Worm (Caenorhabditis elegans) whole organism, L2 larva: ENCODE measurements around the gene cpr-9.

Experiments
- C34F6.9 ChIP-seq: fragments of 150-350 bp; optimal IDR thresholded peaks from 2 replicates; lab custom pipeline; 2014; ENCODE audit warnings: missing biosample characterization, missing genetic modification characterization
- ZK546.5 ChIP-seq: sonication (generic microtip); optimal IDR thresholded peaks from 2 replicates; lab custom pipeline; 2017; ENCODE audit warnings: missing biosample characterization, missing genetic modification characterization
- aly-2 ChIP-seq: fragments of 150-350 bp; optimal IDR thresholded peaks from 2 replicates; lab custom pipeline; 2014; ENCODE audit warnings: missing biosample characterization, missing genetic modification characterization
- blmp-1 ChIP-seq: sonication (generic microtip); optimal IDR thresholded peaks from 2 replicates; lab custom pipeline; 2017; ENCODE audit warnings: missing genetic modification characterization, mild to moderate bottlenecking, missing compliant biosample characterization, antibody characterized with exemption, moderate library complexity; ENCODE audit not compliant: insufficient read depth
- crh-2 ChIP-seq: sonication (generic microtip); optimal IDR thresholded peaks from 2 replicates; lab custom pipeline; 2017; ENCODE audit warnings: missing biosample characterization, missing genetic modification characterization
- elt-3 ChIP-seq: sonication (generic microtip); optimal IDR thresholded peaks from 2 replicates; lab custom pipeline; 2017; ENCODE audit warnings: missing biosample characterization, missing genetic modification characterization
- fos-1 ChIP-seq: fragments of 150-350 bp; optimal IDR thresholded peaks from 2 replicates; lab custom pipeline; 2014; ENCODE audit warnings: missing biosample characterization, missing genetic modification characterization
- gmeb-1 ChIP-seq: fragments of 150-350 bp; optimal IDR thresholded peaks from 2 replicates; lab custom pipeline; 2014; ENCODE audit warnings: missing biosample characterization, missing genetic modification characterization
- lin-11 ChIP-seq: fragments of 150-350 bp; sonication (generic microtip); optimal IDR thresholded peaks from 2 replicates; lab custom pipeline; 2014; ENCODE audit warnings: missing biosample characterization, missing genetic modification characterization, inconsistent platforms, mixed read lengths
- lin-39 ChIP-seq: fragments of 150-350 bp; optimal IDR thresholded peaks from 2 replicates; lab custom pipeline; 2014; ENCODE audit warnings: missing biosample characterization, missing genetic modification reagents, missing genetic modification characterization
- lsy-2 ChIP-seq, 2 experiments: fragments of 150-350 bp in 1 of 2; sonication (generic microtip) in 1 of 2; optimal IDR thresholded peaks; 2 replicates each; lab custom pipeline; 2014 to 2017; ENCODE audit warnings: missing biosample characterization in 2 of 2, missing genetic modification characterization in 2 of 2
- mab-5 ChIP-seq: fragments of 150-350 bp; optimal IDR thresholded peaks from 2 replicates; lab custom pipeline; 2014; ENCODE audit warnings: missing biosample characterization, missing genetic modification characterization
- mbf-1 ChIP-seq: sonication (generic microtip); optimal IDR thresholded peaks from 2 replicates; lab custom pipeline; 2017; ENCODE audit warnings: missing biosample characterization, missing genetic modification characterization
- mdl-1 ChIP-seq, 2 experiments: fragments of 150-350 bp in 1 of 2; sonication (generic microtip) in 1 of 2; optimal IDR thresholded peaks; 2 replicates each; lab custom pipeline; 2017; ENCODE audit warnings: missing biosample characterization in 2 of 2, missing genetic modification characterization in 2 of 2
- nhr-12 ChIP-seq: fragments of 150-350 bp; optimal IDR thresholded peaks from 2 replicates; lab custom pipeline; 2014; ENCODE audit warnings: missing biosample characterization, missing genetic modification characterization
- nhr-21 ChIP-seq: fragments of 150-350 bp; optimal IDR thresholded peaks from 2 replicates; lab custom pipeline; 2014; ENCODE audit warnings: missing biosample characterization, missing genetic modification characterization
- nhr-23 ChIP-seq: fragments of 150-350 bp; optimal IDR thresholded peaks from 2 replicates; lab custom pipeline; 2014; ENCODE audit warnings: missing biosample characterization, missing genetic modification reagents, missing genetic modification characterization
- nhr-237 ChIP-seq: fragments of 150-350 bp; optimal IDR thresholded peaks from 2 replicates; lab custom pipeline; 2014; ENCODE audit warnings: missing biosample characterization, missing genetic modification characterization
- nhr-25 ChIP-seq: fragments of 150-350 bp; sonication (generic microtip); optimal IDR thresholded peaks from 3 replicates; lab custom pipeline; 2014; ENCODE audit warnings: missing biosample characterization, missing genetic modification characterization
- sem-4 ChIP-seq: fragments of 150-350 bp; optimal IDR thresholded peaks from 2 replicates; lab custom pipeline; 2014; ENCODE audit warnings: missing biosample characterization, missing genetic modification reagents, missing genetic modification characterization
- skn-1 ChIP-seq: sonication (generic microtip); optimal IDR thresholded peaks from 2 replicates; lab custom pipeline; 2017; ENCODE audit warnings: missing biosample characterization, missing genetic modification characterization
- sma-3 ChIP-seq: sonication (generic microtip); optimal IDR thresholded peaks from 2 replicates; lab custom pipeline; 2016; ENCODE audit warnings: missing genetic modification reagents, missing genetic modification characterization, missing compliant biosample characterization
- sma-9 ChIP-seq, 2 experiments: fragments of 150-350 bp in 1 of 2; sonication (generic microtip) in 1 of 2; optimal IDR thresholded peaks; 2 replicates each; lab custom pipeline; 2014 to 2016; ENCODE audit warnings: missing genetic modification characterization in 2 of 2, mild to moderate bottlenecking in 1 of 2, missing biosample characterization in 1 of 2, missing compliant biosample characterization in 1 of 2, missing genetic modification reagents in 1 of 2, moderate library complexity in 1 of 2
- snpc-4 ChIP-seq: fragments of 150-350 bp; optimal IDR thresholded peaks from 2 replicates; lab custom pipeline; 2014; ENCODE audit warnings: missing biosample characterization, missing genetic modification characterization
- unc-39 ChIP-seq: fragments of 150-350 bp; optimal IDR thresholded peaks from 2 replicates; lab custom pipeline; 2014; ENCODE audit warnings: missing biosample characterization, missing genetic modification characterization
- unc-55 ChIP-seq: fragments of 150-350 bp; sonication (generic microtip); optimal IDR thresholded peaks from 3 replicates; lab custom pipeline; 2014; ENCODE audit warnings: missing biosample characterization, missing genetic modification reagents, missing genetic modification characterization
- unc-62 ChIP-seq: fragments of 150-350 bp; optimal IDR thresholded peaks from 2 replicates; lab custom pipeline; 2014; ENCODE audit warnings: missing biosample characterization, missing genetic modification reagents, missing genetic modification characterization
- ztf-1 ChIP-seq: fragments of 200-800 bp; sonication (Bioruptor generic); conservative IDR thresholded peaks from 2 replicates; pipeline ENCODE4 v1.3.6; 2022; ENCODE audit warnings: missing genetic modification characterization, missing compliant biosample characterization
- ztf-11 ChIP-seq: sonication (generic microtip); optimal IDR thresholded peaks from 2 replicates; lab custom pipeline; 2017; ENCODE audit warnings: missing biosample characterization, missing genetic modification characterization

Gene cpr-9

DNA sequence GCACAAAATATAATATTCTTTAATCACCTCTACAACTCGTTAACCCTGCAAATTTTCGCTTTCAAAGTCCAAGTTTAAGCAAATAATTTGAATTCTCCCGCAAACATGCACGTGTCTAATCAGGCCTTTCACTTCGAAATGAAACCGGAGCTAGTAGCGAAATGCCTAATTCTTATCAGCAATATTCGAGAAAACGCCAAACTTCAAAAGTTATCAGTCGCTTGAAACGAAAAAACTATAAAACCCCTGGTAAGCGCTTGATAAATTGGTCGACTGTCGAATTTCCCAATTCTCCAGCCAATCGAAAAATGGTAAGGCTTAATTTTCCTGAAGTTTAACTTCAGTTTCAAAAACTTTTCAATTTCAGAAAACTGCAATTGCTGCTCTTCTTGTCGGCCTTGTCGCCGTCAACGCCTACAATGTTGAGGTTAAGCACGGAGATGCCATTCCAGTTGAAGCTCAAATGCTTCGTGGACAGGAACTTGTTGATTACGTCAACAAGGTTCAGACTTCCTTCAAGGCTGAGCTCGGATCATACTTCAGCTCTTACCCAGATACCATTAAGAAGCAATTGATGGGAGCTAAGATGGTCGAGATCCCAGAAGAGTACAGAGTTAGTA, at the start of gene cpr-9:
Gene cpr-9 (plus strand): TSS at position 188 of the 620 bp plus-strand sequence.
- TF ChIP-seq lin-11 (tag; lab: Kevin White, UChicago): no peak
- peak; percentile 34 for TF ChIP-seq gmeb-1 (tag; lab: Kevin White, UChicago)
- no peak for TF ChIP-seq ztf-1 (GFP tag; lab: Robert Waterston, UW)
- peak; percentile 46 for TF ChIP-seq fos-1 (tag; lab: Kevin White, UChicago)
- TF ChIP-seq crh-2 (tag; lab: Kevin White, UChicago): peak; percentile 37
- no peak for TF ChIP-seq ztf-11
- TF ChIP-seq unc-62 (GFP tag; lab: Kevin White, UChicago): no peak
- no peak for TF ChIP-seq unc-55 (GFP tag; lab: Kevin White, UChicago)
- no peak for TF ChIP-seq nhr-237
- TF ChIP-seq unc-39: no peak
- no peak for TF ChIP-seq lsy-2 (tag; optimal IDR thresholded peaks at IDR 0.05; lab: Kevin White, UChicago)
- TF ChIP-seq sma-9 (GFP tag; optimal IDR thresholded peaks at IDR 0.05; lab: Kevin White, UChicago): peak; percentile 52
- no peak for TF ChIP-seq sma-9 (tag; optimal IDR thresholded peaks at IDR 0.05; lab: Kevin White, UChicago)
- TF ChIP-seq snpc-4 (tag; lab: Kevin White, UChicago): no peak
- TF ChIP-seq mdl-1 (tag; optimal IDR thresholded peaks at IDR 0.05; lab: Kevin White, UChicago): peak in 1 of 2 experiments; percentile 19
- no peak for TF ChIP-seq nhr-21 (tag; lab: Kevin White, UChicago)
- no peak for TF ChIP-seq sem-4 (tag; lab: Kevin White, UChicago)
- no peak for TF ChIP-seq ZK546.5 (tag; lab: Kevin White, UChicago)
- TF ChIP-seq sma-3: no peak

DNA sequence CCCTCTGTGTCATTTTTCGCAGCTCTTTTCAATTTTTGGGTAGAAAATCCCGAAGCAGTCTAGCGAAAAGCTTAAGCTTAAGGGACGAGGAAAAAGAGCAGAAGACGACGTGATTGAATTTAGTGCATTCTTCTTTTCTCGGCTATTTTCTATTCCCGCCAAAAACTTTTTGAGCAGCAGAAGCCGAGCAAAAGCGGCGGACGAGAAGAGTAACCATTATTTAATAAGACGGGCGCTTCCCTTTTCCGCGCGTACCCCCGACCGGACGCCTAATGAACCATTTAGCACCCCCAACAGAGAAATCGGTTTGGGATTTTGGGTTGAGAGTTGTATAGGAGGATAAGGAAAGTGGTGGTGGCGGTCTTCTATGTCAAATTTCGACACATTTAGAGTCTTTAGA, 49.2 kb upstream of the cpr-9 start:
- no peak for TF ChIP-seq mbf-1 (tag; lab: Kevin White, UChicago)
- no peak for TF ChIP-seq blmp-1 (tag; lab: Kevin White, UChicago)
- no peak for TF ChIP-seq ZK546.5 (tag; lab: Kevin White, UChicago)
- TF ChIP-seq elt-3 (tag; lab: Kevin White, UChicago): no peak
- no peak for TF ChIP-seq nhr-25 (tag; lab: Kevin White, UChicago)
- no peak for TF ChIP-seq mdl-1 (tag; optimal IDR thresholded peaks at IDR 0.05; lab: Kevin White, UChicago)
- no peak for TF ChIP-seq ztf-11
- no peak for TF ChIP-seq skn-1 (tag; lab: Kevin White, UChicago)
- TF ChIP-seq C34F6.9 (tag; lab: Kevin White, UChicago): no peak
- TF ChIP-seq snpc-4 (tag; lab: Kevin White, UChicago): no peak
- no peak for TF ChIP-seq unc-39
- no peak for TF ChIP-seq unc-55 (GFP tag; lab: Kevin White, UChicago)
- no peak for TF ChIP-seq nhr-23 (tag; lab: Kevin White, UChicago)
- TF ChIP-seq lin-39 (tag; lab: Kevin White, UChicago): no peak

DNA sequence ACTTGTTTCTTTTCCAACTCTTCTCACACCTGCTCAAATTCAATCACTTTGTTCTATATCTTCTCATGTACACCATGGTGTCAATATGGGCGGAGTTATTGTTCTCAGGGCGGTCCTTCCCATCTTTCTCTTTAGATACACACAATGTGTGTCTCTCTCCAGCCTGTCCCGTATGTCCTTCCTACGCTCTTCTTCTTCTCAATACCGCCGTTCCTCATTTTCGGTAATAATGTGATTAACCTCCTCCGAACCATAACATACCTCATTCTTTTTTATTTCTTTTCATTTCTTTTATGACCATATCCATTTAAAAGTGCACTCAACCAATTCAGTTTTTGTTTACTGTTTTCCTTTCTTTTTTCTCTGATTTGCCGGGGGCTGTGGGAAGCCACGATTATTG, 47.2 kb upstream of the cpr-9 start:
- no peak for TF ChIP-seq sma-3
- TF ChIP-seq nhr-12 (tag; lab: Kevin White, UChicago): no peak
- TF ChIP-seq nhr-21 (tag; lab: Kevin White, UChicago): no peak
- no peak for TF ChIP-seq fos-1 (tag; lab: Kevin White, UChicago)
- TF ChIP-seq sma-9 (GFP tag; optimal IDR thresholded peaks at IDR 0.05; lab: Kevin White, UChicago): no peak
- TF ChIP-seq sma-9 (tag; optimal IDR thresholded peaks at IDR 0.05; lab: Kevin White, UChicago): no peak
- no peak for TF ChIP-seq aly-2 (tag; lab: Kevin White, UChicago)
- no peak for TF ChIP-seq nhr-237
- TF ChIP-seq, all 48 proteins: peak for 0

DNA sequence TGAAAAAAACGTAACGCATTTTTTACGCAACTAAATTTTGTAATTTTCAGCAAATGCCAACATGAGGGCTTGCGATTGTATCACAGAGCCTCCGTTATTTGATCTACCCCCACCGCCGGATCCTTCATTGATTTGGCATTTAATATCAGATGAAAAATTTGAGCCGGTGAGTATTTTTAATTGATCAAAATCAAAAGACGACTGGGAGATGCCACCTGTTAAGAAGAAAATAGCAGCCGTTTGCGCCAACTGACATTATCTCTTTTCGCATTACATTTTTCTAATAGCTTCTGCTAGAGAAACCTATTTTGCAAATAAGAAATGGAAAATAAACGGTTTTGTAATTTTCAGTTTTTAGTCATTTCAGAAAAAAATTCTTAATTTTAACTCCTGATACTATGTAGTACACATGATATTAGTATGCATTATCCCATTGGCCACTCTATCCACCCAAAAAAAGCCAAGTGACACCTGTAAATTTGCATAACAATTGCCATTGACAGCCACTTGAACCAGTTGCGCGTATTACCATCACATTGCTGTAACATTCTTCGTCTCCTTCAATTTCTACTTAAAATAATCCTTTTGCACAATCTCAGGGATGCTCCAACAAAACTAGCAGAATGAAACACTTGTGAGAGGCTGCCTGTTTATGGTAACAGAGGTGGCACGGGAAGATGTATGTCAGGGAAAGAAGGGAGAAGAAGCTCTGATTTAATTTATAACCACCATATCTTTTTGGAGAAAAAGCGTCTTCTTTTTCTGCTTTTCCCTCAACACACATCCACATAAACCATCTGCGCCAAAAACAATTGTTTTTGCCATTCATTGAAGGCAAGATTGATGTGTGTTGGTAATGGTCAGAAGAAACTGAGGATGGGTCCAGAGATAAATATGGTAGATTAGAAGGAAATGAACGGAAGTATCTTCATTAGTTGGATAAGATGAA, 44.2 kb upstream of the cpr-9 start, which contains the start of gene F58H1.5:
Gene F58H1.5 (plus strand): TSS at position 51 of the 949 bp plus-strand sequence.
- no peak for TF ChIP-seq sma-9 (GFP tag; optimal IDR thresholded peaks at IDR 0.05; lab: Kevin White, UChicago)
- TF ChIP-seq sma-9 (tag; optimal IDR thresholded peaks at IDR 0.05; lab: Kevin White, UChicago): no peak
- TF ChIP-seq C34F6.9 (tag; lab: Kevin White, UChicago): no peak
- no peak for TF ChIP-seq gmeb-1 (tag; lab: Kevin White, UChicago)
- no peak for TF ChIP-seq fos-1 (tag; lab: Kevin White, UChicago)
- peak; percentile 72 for TF ChIP-seq mab-5 (tag; lab: Kevin White, UChicago)
